Fruit fly (Drosophila melanogaster) whole organism, embryonic: ENCODE data around the gene Vinc.

Source experiments
- Ada2b ChIP-seq: fragments of 200-800 bp; sonication (Bioruptor generic); IDR thresholded peaks from 2 replicates; pipeline ENCODE4 v1.3.6; 2022; ENCODE audit warnings: missing biosample characterization, missing genetic modification characterization
- Atf3 ChIP-seq: fragments of 200-800 bp; sonication (Bioruptor generic); optimal IDR thresholded peaks from 3 replicates; lab custom pipeline; 2016; ENCODE audit warnings: missing biosample characterization, missing genetic modification characterization
- Atf6 ChIP-seq: fragments of 200-800 bp; sonication (Bioruptor generic); IDR thresholded peaks from 2 replicates; pipeline ENCODE4 v1.3.6; 2022; ENCODE audit warnings: missing biosample characterization, missing genetic modification characterization
- CG10654 ChIP-seq: fragments of 200-800 bp; sonication (Bioruptor generic); optimal IDR thresholded peaks from 2 replicates; lab custom pipeline; 2016; ENCODE audit warnings: missing biosample characterization, missing genetic modification characterization
- CG12659 ChIP-seq: fragments of 200-800 bp; sonication (Bioruptor generic); optimal IDR thresholded peaks from 3 replicates; lab custom pipeline; 2017; ENCODE audit warnings: mild to moderate bottlenecking, missing biosample characterization, missing genetic modification reagents, missing genetic modification characterization
- CG14710 ChIP-seq: fragments of 200-800 bp; sonication (Bioruptor generic); optimal IDR thresholded peaks from 3 replicates; lab custom pipeline; 2019; ENCODE audit warnings: missing biosample characterization, mild to moderate bottlenecking, missing genetic modification characterization, moderate library complexity
- CG15514 ChIP-seq: fragments of 200-800 bp; sonication (Bioruptor generic); optimal IDR thresholded peaks from 3 replicates; lab custom pipeline; 2017; ENCODE audit warnings: missing biosample characterization, missing genetic modification characterization, mild to moderate bottlenecking, moderate library complexity, missing genetic modification reagents
- CG16813 ChIP-seq: fragments of 200-800 bp; sonication (Bioruptor generic); IDR thresholded peaks from 3 replicates; pipeline ENCODE4 v1.3.6; 2022; ENCODE audit warnings: missing biosample characterization, missing genetic modification characterization; ENCODE audit not compliant: partially characterized antibody
- CG17802 ChIP-seq: fragments of 200-800 bp; sonication (Bioruptor generic); optimal IDR thresholded peaks from 2 replicates; lab custom pipeline; 2018; ENCODE audit warnings: missing biosample characterization, mild to moderate bottlenecking, missing genetic modification characterization, moderate library complexity
- CG18599 ChIP-seq: fragments of 200-800 bp; sonication (Bioruptor generic); optimal IDR thresholded peaks from 3 replicates; lab custom pipeline; 2017; ENCODE audit warnings: missing biosample characterization, missing genetic modification characterization, mild to moderate bottlenecking, moderate library complexity, missing genetic modification reagents
- CG34224 ChIP-seq: fragments of 200-800 bp; sonication (Bioruptor generic); IDR thresholded peaks from 3 replicates; pipeline ENCODE4 v1.3.6; 2022; ENCODE audit warnings: missing biosample characterization, missing genetic modification characterization; ENCODE audit not compliant: partially characterized antibody
- CG4854 ChIP-seq: fragments of 200-800 bp; sonication (Bioruptor generic); optimal IDR thresholded peaks from 2 replicates; lab custom pipeline; 2016; ENCODE audit warnings: missing biosample characterization, missing genetic modification characterization, inconsistent platforms
- CG6254 ChIP-seq: fragments of 200-800 bp; sonication (Bioruptor generic); optimal IDR thresholded peaks from 3 replicates; lab custom pipeline; 2017; ENCODE audit warnings: mild to moderate bottlenecking, missing biosample characterization, missing genetic modification reagents, missing genetic modification characterization
- CG6272 ChIP-seq: fragments of 200-800 bp; sonication (Bioruptor generic); IDR thresholded peaks from 2 replicates; pipeline ENCODE4 v1.3.6; 2022; ENCODE audit warnings: missing biosample characterization, missing genetic modification characterization
- CG6791 ChIP-seq: fragments of 200-800 bp; sonication (Bioruptor generic); IDR thresholded peaks from 3 replicates; pipeline ENCODE4 v1.3.6; 2022; ENCODE audit warnings: missing biosample characterization, missing genetic modification characterization; ENCODE audit not compliant: partially characterized antibody
- CG6813 ChIP-seq: fragments of 200-800 bp; sonication (Bioruptor generic); optimal IDR thresholded peaks from 2 replicates; lab custom pipeline; 2017; ENCODE audit warnings: missing biosample characterization, missing genetic modification characterization, mild to moderate bottlenecking, moderate library complexity, missing genetic modification reagents
- CG8089 ChIP-seq: fragments of 200-800 bp; sonication (Bioruptor generic); optimal IDR thresholded peaks from 3 replicates; lab custom pipeline; 2016; ENCODE audit warnings: missing biosample characterization, missing genetic modification characterization
- CG8924 ChIP-seq: fragments of 200-800 bp; optimal IDR thresholded peaks from 3 replicates; lab custom pipeline; 2019; ENCODE audit warnings: missing biosample characterization, mild to moderate bottlenecking, missing genetic modification characterization, moderate library complexity
- CG9727 ChIP-seq: fragments of 200-800 bp; sonication (Bioruptor generic); optimal IDR thresholded peaks from 3 replicates; lab custom pipeline; 2017; ENCODE audit warnings: missing biosample characterization, mild to moderate bottlenecking, missing genetic modification characterization
- CG9876 ChIP-seq: fragments of 200-800 bp; sonication (Bioruptor generic); optimal IDR thresholded peaks from 2 replicates; lab custom pipeline; 2016; ENCODE audit warnings: missing biosample characterization, missing genetic modification characterization
- Dbx ChIP-seq: fragments of 200-800 bp; sonication (Bioruptor generic); IDR thresholded peaks from 3 replicates; pipeline ENCODE4 v1.3.6; 2022; ENCODE audit warnings: missing biosample characterization, missing genetic modification characterization
- Fer2 ChIP-seq: fragments of 200-800 bp; sonication (Bioruptor generic); optimal IDR thresholded peaks from 2 replicates; lab custom pipeline; 2018; ENCODE audit warnings: missing biosample characterization, mild to moderate bottlenecking, missing genetic modification characterization, moderate library complexity
- GATAe ChIP-seq: fragments of 200-800 bp; sonication (Bioruptor generic); conservative IDR thresholded peaks from 2 replicates; pipeline ENCODE4 v1.3.6; 2022; ENCODE audit warnings: missing biosample characterization, missing genetic modification characterization
- HLH3B ChIP-seq: fragments of 200-800 bp; sonication (Bioruptor generic); IDR thresholded peaks from 2 replicates; pipeline ENCODE4 v1.3.6; 2022; ENCODE audit warnings: missing biosample characterization, missing genetic modification characterization
- Jarid2 ChIP-seq: fragments of 200-800 bp; sonication (Bioruptor generic); optimal IDR thresholded peaks from 3 replicates; lab custom pipeline; 2017; ENCODE audit warnings: mild to moderate bottlenecking, missing biosample characterization, missing genetic modification reagents, missing genetic modification characterization
- Max ChIP-seq: fragments of 200-800 bp; sonication (Bioruptor generic); optimal IDR thresholded peaks from 2 replicates; lab custom pipeline; 2016; ENCODE audit warnings: missing biosample characterization, mild to moderate bottlenecking, missing genetic modification characterization
- Myb ChIP-seq: fragments of 200-800 bp; sonication (Bioruptor generic); optimal IDR thresholded peaks from 2 replicates; lab custom pipeline; 2016; ENCODE audit warnings: missing biosample characterization, missing genetic modification characterization
- Scr ChIP-seq: fragments of 200-800 bp; sonication (Bioruptor generic); IDR thresholded peaks from 2 replicates; pipeline ENCODE4 v1.3.6; 2022; ENCODE audit warnings: missing biosample characterization, missing genetic modification characterization; ENCODE audit not compliant: partially characterized antibody
- Side ChIP-seq: fragments of 200-800 bp; sonication (Bioruptor generic); optimal IDR thresholded peaks from 2 replicates; lab custom pipeline; 2016; ENCODE audit warnings: missing biosample characterization, missing genetic modification characterization
- bbx ChIP-seq: fragments of 200-800 bp; sonication (Bioruptor generic); IDR thresholded peaks from 2 replicates; pipeline ENCODE4 v1.3.6; 2022; ENCODE audit warnings: missing biosample characterization, missing genetic modification characterization; ENCODE audit not compliant: partially characterized antibody
- bcd ChIP-seq: fragments of 200-800 bp; sonication (Bioruptor generic); optimal IDR thresholded peaks from 2 replicates; lab custom pipeline; 2017; ENCODE audit warnings: missing biosample characterization, mild to moderate bottlenecking, missing genetic modification characterization
- caup ChIP-seq: fragments of 200-800 bp; sonication (Bioruptor generic); optimal IDR thresholded peaks from 3 replicates; lab custom pipeline; 2017; ENCODE audit warnings: missing biosample characterization, mild to moderate bottlenecking, missing genetic modification characterization, moderate library complexity; ENCODE audit not compliant: severe bottlenecking
- chinmo ChIP-seq: fragments of 200-800 bp; sonication (Bioruptor generic); IDR thresholded peaks from 4 replicates; pipeline ENCODE4 v1.3.6; 2022; ENCODE audit warnings: missing biosample characterization, missing genetic modification characterization; ENCODE audit not compliant: partially characterized antibody
- dati ChIP-seq: fragments of 200-800 bp; sonication (Bioruptor generic); IDR thresholded peaks from 2 replicates; pipeline ENCODE4 v1.3.6; 2022; ENCODE audit warnings: missing biosample characterization, missing genetic modification characterization
- dm ChIP-seq: fragments of 200-800 bp; sonication (Bioruptor generic); optimal IDR thresholded peaks from 3 replicates; lab custom pipeline; 2016; ENCODE audit warnings: missing biosample characterization, missing genetic modification characterization
- ems ChIP-seq: fragments of 200-800 bp; sonication (Bioruptor generic); optimal IDR thresholded peaks from 3 replicates; lab custom pipeline; 2016; ENCODE audit warnings: missing biosample characterization, missing genetic modification characterization
- fu2 ChIP-seq: fragments of 200-800 bp; sonication (Bioruptor generic); optimal IDR thresholded peaks from 2 replicates; lab custom pipeline; 2016; ENCODE audit warnings: missing biosample characterization, missing genetic modification characterization
- grau ChIP-seq: fragments of 200-800 bp; optimal IDR thresholded peaks from 3 replicates; lab custom pipeline; 2019; ENCODE audit warnings: missing biosample characterization, mild to moderate bottlenecking, missing genetic modification characterization, moderate library complexity
- grn ChIP-seq: fragments of 200-800 bp; sonication (Bioruptor generic); optimal IDR thresholded peaks from 3 replicates; lab custom pipeline; 2017; ENCODE audit warnings: missing biosample characterization, missing genetic modification characterization
- hkb ChIP-seq, 2 experiments: fragments of 200-800 bp in 1 of 2; fragments of >200 bp in 1 of 2; sonication (Bioruptor generic) in 1 of 2; IDR thresholded peaks in 1 of 2; optimal IDR thresholded peaks in 1 of 2; 2 replicates each; pipeline versions ENCODE4 v1.3.6 to Lab custom; 2017 to 2022; ENCODE audit warnings: missing biosample characterization in 1 of 2, missing genetic modification characterization in 1 of 2
- insv ChIP-seq, 2 experiments: fragments of 200-800 bp; sonication (Bioruptor generic); optimal IDR thresholded peaks; 3 replicates each; lab custom pipeline; 2016 to 2018; ENCODE audit warnings: missing biosample characterization in 2 of 2, missing genetic modification characterization in 2 of 2
- mirr ChIP-seq: fragments of 200-800 bp; sonication (Bioruptor generic); optimal IDR thresholded peaks from 3 replicates; lab custom pipeline; 2018; ENCODE audit warnings: missing biosample characterization, mild to moderate bottlenecking, missing genetic modification characterization
- mld ChIP-seq: fragments of 200-800 bp; sonication (Bioruptor generic); IDR thresholded peaks from 3 replicates; pipeline ENCODE4 v1.3.6; 2022; ENCODE audit warnings: missing biosample characterization, missing genetic modification characterization; ENCODE audit not compliant: partially characterized antibody
- nmo ChIP-seq: fragments of 200-800 bp; sonication (Bioruptor generic); optimal IDR thresholded peaks from 2 replicates; lab custom pipeline; 2018; ENCODE audit warnings: missing biosample characterization, mild to moderate bottlenecking, missing genetic modification characterization, moderate library complexity
- nom ChIP-seq: fragments of 200-800 bp; sonication (Bioruptor generic); optimal IDR thresholded peaks from 2 replicates; lab custom pipeline; 2017; ENCODE audit warnings: missing biosample characterization, missing genetic modification characterization, mild to moderate bottlenecking, moderate library complexity, missing genetic modification reagents
- p53 ChIP-seq: fragments of 200-800 bp; sonication (Bioruptor generic); optimal IDR thresholded peaks from 2 replicates; lab custom pipeline; 2016; ENCODE audit warnings: missing biosample characterization, missing genetic modification characterization
- sens ChIP-seq: fragments of 200-800 bp; sonication (Bioruptor generic); peaks from one replicate; lab custom pipeline; 2016; ENCODE audit warnings: missing biosample characterization, missing genetic modification characterization
- sisA ChIP-seq: fragments of 200-800 bp; sonication (Bioruptor generic); IDR thresholded peaks from 2 replicates; pipeline ENCODE4 v1.3.6; 2022; ENCODE audit warnings: missing biosample characterization, missing genetic modification characterization
- sug ChIP-seq: fragments of 200-800 bp; optimal IDR thresholded peaks from 2 replicates; lab custom pipeline; 2019; ENCODE audit warnings: missing biosample characterization, mild to moderate bottlenecking, missing genetic modification characterization, moderate library complexity

Gene Vinc

DNA sequence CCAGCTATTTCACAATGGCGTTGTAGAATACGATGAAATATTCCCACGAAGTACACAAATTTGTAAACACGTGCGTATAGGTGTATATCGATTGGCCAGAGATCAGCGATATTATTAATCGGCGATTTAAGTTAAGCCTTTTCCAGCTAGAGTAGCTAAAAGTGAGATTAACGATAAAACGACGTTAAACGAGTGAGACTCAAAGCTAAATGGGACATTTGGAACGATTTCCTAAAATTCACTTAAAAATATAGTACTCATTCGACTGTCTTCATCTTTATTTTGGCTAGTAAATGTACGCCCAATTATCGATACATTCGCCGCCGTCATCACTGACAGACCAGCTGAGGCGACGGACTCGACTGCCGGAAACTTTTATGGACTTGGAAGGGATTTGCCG, 37.8 kb downstream of the Vinc start, which contains the start of the genes Nmd3 and CG17776 (continued):
- TF ChIP-seq mld (GFP tag; lab: Robert Waterston, UW): peak; percentile 58; the same call in 1 of the 3 replicates
- no peak for TF ChIP-seq mirr (GFP tag; lab: Kevin White, UChicago)
- TF ChIP-seq CG9876 (GFP tag; lab: Kevin White, UChicago): no peak
- no peak for TF ChIP-seq fu2
- no peak for TF ChIP-seq caup (GFP tag; lab: Kevin White, UChicago)
- TF ChIP-seq hkb (optimal IDR thresholded peaks at IDR 0.05; lab: Kevin White, UChicago): no peak
- TF ChIP-seq hkb (GFP tag; IDR thresholded peaks at IDR 0.05; lab: Robert Waterston, UW): no peak
- no peak for TF ChIP-seq grn (GFP tag; lab: Kevin White, UChicago)
- TF ChIP-seq CG6791 (GFP tag; lab: Robert Waterston, UW): peak; percentile 60; the same call in 2 of the 3 replicates
- TF ChIP-seq CG18599: no peak
- TF ChIP-seq CG14710 (tag; lab: Kevin White, UChicago): peak; percentile 45
- TF ChIP-seq sug (tag; lab: Kevin White, UChicago): peak; percentile 45
- TF ChIP-seq ems: no peak
- TF ChIP-seq Fer2 (tag; lab: Kevin White, UChicago): no peak
- no peak for TF ChIP-seq insv (GFP tag; optimal IDR thresholded peaks at IDR 0.05; lab: Kevin White, UChicago)
- TF ChIP-seq CG9727 (GFP tag; lab: Kevin White, UChicago): no peak
- TF ChIP-seq CG8089 (GFP tag; lab: Kevin White, UChicago): no peak
- peak; percentile 64 for TF ChIP-seq CG15514 (GFP tag; lab: Kevin White, UChicago)
- TF ChIP-seq dati (GFP tag; lab: Robert Waterston, UW): no peak
- no peak for TF ChIP-seq Atf6
- peak; percentile 17 for TF ChIP-seq grau (tag; lab: Kevin White, UChicago)
- TF ChIP-seq CG6254 (GFP tag; lab: Kevin White, UChicago): peak; percentile 40
- peak; percentile 36; the same call in 1 of the 3 replicates for TF ChIP-seq Dbx
- TF ChIP-seq dm (GFP tag; lab: Kevin White, UChicago): peak; percentile 93
- TF ChIP-seq CG8924 (tag; lab: Kevin White, UChicago): no peak
- peak; percentile 33 for TF ChIP-seq bcd (GFP tag; lab: Kevin White, UChicago)
- peak; percentile 39 for TF ChIP-seq nmo (GFP tag; lab: Kevin White, UChicago)
- TF ChIP-seq CG4854: no peak
- TF ChIP-seq Max (GFP tag; lab: Kevin White, UChicago): peak; percentile 90
- TF ChIP-seq CG10654 (GFP tag; lab: Kevin White, UChicago): no peak
- TF ChIP-seq GATAe (GFP tag; lab: Robert Waterston, UW): no peak
- TF ChIP-seq CG16813 (GFP tag; lab: Robert Waterston, UW): peak; percentile 74
- peak; percentile 73 for TF ChIP-seq Scr (GFP tag; lab: Robert Waterston, UW)
- no peak for TF ChIP-seq HLH3B
- TF ChIP-seq CG12659: peak; percentile 33
- no peak for TF ChIP-seq Jarid2 (GFP tag; lab: Kevin White, UChicago)
- no peak for TF ChIP-seq sisA
- peak; percentile 15 for TF ChIP-seq Myb
- TF ChIP-seq nom: no peak
- no peak for TF ChIP-seq CG6813 (GFP tag; lab: Kevin White, UChicago)
- 0 out of 4 replicates have a peak, but pooled peaks have one; percentile 17 for TF ChIP-seq chinmo
- TF ChIP-seq Atf3 (GFP tag; lab: Kevin White, UChicago): no peak
- peak; percentile 37; the same call in 1 of the 2 replicates for TF ChIP-seq bbx
- no peak for TF ChIP-seq p53 (GFP tag; lab: Kevin White, UChicago)
- TF ChIP-seq CG17802: no peak
- TF ChIP-seq CG34224 (GFP tag; lab: Robert Waterston, UW): peak; percentile 83
- peak; percentile 50 for TF ChIP-seq sens (GFP tag; lab: Kevin White, UChicago)
- TF ChIP-seq Ada2b (GFP tag; lab: Robert Waterston, UW): no peak
- TF ChIP-seq CG6272: no peak
- peak; percentile 11 for TF ChIP-seq Side (GFP tag; lab: Kevin White, UChicago)
